Fruit fly (Drosophila melanogaster) whole organism, embryonic: ENCODE results near the gene ens.

Source experiments
- Atf3 ChIP-seq: fragments of 200-800 bp; sonication (Bioruptor generic); optimal IDR thresholded peaks from 3 replicates; lab custom pipeline; 2016; ENCODE audit warnings: missing biosample characterization, missing genetic modification characterization
- CG10654 ChIP-seq: fragments of 200-800 bp; sonication (Bioruptor generic); optimal IDR thresholded peaks from 2 replicates; lab custom pipeline; 2016; ENCODE audit warnings: missing biosample characterization, missing genetic modification characterization
- CG11695 ChIP-seq: fragments of 200-800 bp; sonication (Bioruptor generic); IDR thresholded peaks from 3 replicates; pipeline ENCODE4 v1.3.6; 2022; ENCODE audit warnings: missing biosample characterization, missing genetic modification characterization
- CG12299 ChIP-seq: fragments of 200-800 bp; sonication (Bioruptor generic); optimal IDR thresholded peaks from 2 replicates; lab custom pipeline; 2018; ENCODE audit warnings: missing biosample characterization, mild to moderate bottlenecking, missing genetic modification characterization
- CG12391 ChIP-seq: fragments of 200-800 bp; sonication (Bioruptor generic); optimal IDR thresholded peaks from 3 replicates; lab custom pipeline; 2018; ENCODE audit warnings: missing biosample characterization, mild to moderate bottlenecking, missing genetic modification characterization, moderate library complexity
- CG12744 ChIP-seq: fragments of 200-800 bp; sonication (Bioruptor generic); optimal IDR thresholded peaks from 2 replicates; lab custom pipeline; 2016; ENCODE audit warnings: missing biosample characterization, missing genetic modification characterization
- CG14965 ChIP-seq: fragments of 200-800 bp; sonication (Bioruptor generic); optimal IDR thresholded peaks from 2 replicates; lab custom pipeline; 2016; ENCODE audit warnings: missing biosample characterization, missing genetic modification characterization, borderline replicate concordance
- CG15479 ChIP-seq: fragments of 200-800 bp; sonication (Bioruptor generic); optimal IDR thresholded peaks from 3 replicates; lab custom pipeline; 2019; ENCODE audit warnings: missing biosample characterization, mild to moderate bottlenecking, missing genetic modification characterization, moderate library complexity
- CG15601 ChIP-seq: fragments of 200-800 bp; sonication (Bioruptor generic); optimal IDR thresholded peaks from 3 replicates; lab custom pipeline; 2019; ENCODE audit warnings: missing biosample characterization, mild to moderate bottlenecking, missing genetic modification characterization, moderate library complexity
- CG16863 ChIP-seq: fragments of 200-800 bp; sonication (Bioruptor generic); optimal IDR thresholded peaks from 3 replicates; lab custom pipeline; 2016; ENCODE audit warnings: missing biosample characterization, missing genetic modification characterization
- CG17361 ChIP-seq: fragments of 200-800 bp; sonication (Bioruptor generic); IDR thresholded peaks from 3 replicates; pipeline ENCODE4 v1.3.6; 2022; ENCODE audit warnings: missing biosample characterization, missing genetic modification characterization
- CG17568 ChIP-seq: fragments of 200-800 bp; sonication (Bioruptor generic); optimal IDR thresholded peaks from 2 replicates; lab custom pipeline; 2018; ENCODE audit warnings: missing biosample characterization, mild to moderate bottlenecking, missing genetic modification characterization, moderate library complexity
- CG18476 ChIP-seq: fragments of 200-800 bp; sonication (Bioruptor generic); optimal IDR thresholded peaks from 2 replicates; lab custom pipeline; 2016; ENCODE audit warnings: missing biosample characterization, mild to moderate bottlenecking, missing genetic modification characterization
- CG18764 ChIP-seq: fragments of 200-800 bp; sonication (Bioruptor generic); optimal IDR thresholded peaks from 3 replicates; lab custom pipeline; 2016; ENCODE audit warnings: missing biosample characterization, missing genetic modification characterization
- CG2875 ChIP-seq: fragments of 200-800 bp; sonication (Bioruptor generic); optimal IDR thresholded peaks from 2 replicates; lab custom pipeline; 2017; ENCODE audit warnings: missing biosample characterization, mild to moderate bottlenecking, missing genetic modification characterization, missing genetic modification reagents
- CG30020 ChIP-seq: fragments of 200-800 bp; optimal IDR thresholded peaks from 2 replicates; lab custom pipeline; 2019; ENCODE audit warnings: missing biosample characterization, mild to moderate bottlenecking, missing genetic modification characterization, moderate library complexity
- CG31441 ChIP-seq: fragments of 200-800 bp; sonication (Bioruptor generic); IDR thresholded peaks from 2 replicates; pipeline ENCODE4 v1.3.6; 2022; ENCODE audit warnings: missing biosample characterization, missing genetic modification characterization
- CG33213 ChIP-seq: fragments of 200-800 bp; sonication (Bioruptor generic); optimal IDR thresholded peaks from 3 replicates; lab custom pipeline; 2016; ENCODE audit warnings: missing biosample characterization, missing genetic modification characterization
- CG4282 ChIP-seq: fragments of 200-800 bp; sonication (Bioruptor generic); optimal IDR thresholded peaks from 2 replicates; lab custom pipeline; 2016; ENCODE audit warnings: missing biosample characterization, missing genetic modification characterization
- CG4707 ChIP-seq: fragments of 200-800 bp; sonication (Bioruptor generic); optimal IDR thresholded peaks from 2 replicates; lab custom pipeline; 2018; ENCODE audit warnings: missing biosample characterization, mild to moderate bottlenecking, missing genetic modification characterization, moderate library complexity
- CG7556 ChIP-seq: fragments of 200-800 bp; sonication (Bioruptor generic); optimal IDR thresholded peaks from 2 replicates; lab custom pipeline; 2017; ENCODE audit warnings: missing biosample characterization, mild to moderate bottlenecking, missing genetic modification characterization
- CG7839 ChIP-seq: fragments of 200-800 bp; sonication (Bioruptor generic); optimal IDR thresholded peaks from 3 replicates; lab custom pipeline; 2018; ENCODE audit warnings: missing biosample characterization, mild to moderate bottlenecking, missing genetic modification characterization, moderate library complexity
- CG7928 ChIP-seq: fragments of 200-800 bp; sonication (Bioruptor generic); optimal IDR thresholded peaks from 2 replicates; lab custom pipeline; 2017; ENCODE audit warnings: missing biosample characterization, mild to moderate bottlenecking, missing genetic modification characterization
- CG7987 ChIP-seq: fragments of 200-800 bp; sonication (Bioruptor generic); optimal IDR thresholded peaks from 2 replicates; lab custom pipeline; 2018; ENCODE audit warnings: missing biosample characterization, mild to moderate bottlenecking, missing genetic modification characterization, moderate library complexity
- CG8359 ChIP-seq: fragments of 200-800 bp; sonication (Bioruptor generic); optimal IDR thresholded peaks from 2 replicates; lab custom pipeline; 2017; ENCODE audit warnings: missing biosample characterization, mild to moderate bottlenecking, missing genetic modification characterization, borderline replicate concordance
- CG8478 ChIP-seq: fragments of >200 bp; optimal IDR thresholded peaks from 2 replicates; lab custom pipeline; 2018
- CG8765 ChIP-seq: fragments of 200-800 bp; sonication (Bioruptor generic); IDR thresholded peaks from 2 replicates; pipeline ENCODE4 v1.3.6; 2022; ENCODE audit warnings: missing biosample characterization, missing genetic modification characterization
- CG9932 ChIP-seq: fragments of 200-800 bp; sonication (Bioruptor generic); IDR thresholded peaks from 2 replicates; pipeline ENCODE4 v1.3.6; 2022; ENCODE audit warnings: missing biosample characterization, missing genetic modification characterization
- D19A ChIP-seq: fragments of 200-800 bp; optimal IDR thresholded peaks from 3 replicates; lab custom pipeline; 2019; ENCODE audit warnings: missing biosample characterization, mild to moderate bottlenecking, missing genetic modification characterization, moderate library complexity
- H2.0 ChIP-seq: fragments of 200-800 bp; sonication (Bioruptor generic); IDR thresholded peaks from 2 replicates; pipeline ENCODE4 v1.3.6; 2022; ENCODE audit warnings: missing biosample characterization, missing genetic modification characterization
- NC2α ChIP-seq: fragments of 200-800 bp; sonication (Bioruptor generic); optimal IDR thresholded peaks from 2 replicates; lab custom pipeline; 2016; ENCODE audit warnings: missing biosample characterization, missing genetic modification characterization
- Nf-YC ChIP-seq: fragments of 200-800 bp; optimal IDR thresholded peaks from 3 replicates; lab custom pipeline; 2019; ENCODE audit warnings: missing biosample characterization, mild to moderate bottlenecking, missing genetic modification characterization, moderate library complexity
- NfI ChIP-seq: fragments of 200-800 bp; sonication (Bioruptor generic); optimal IDR thresholded peaks from 3 replicates; lab custom pipeline; 2018; ENCODE audit warnings: missing biosample characterization, mild to moderate bottlenecking, missing genetic modification characterization, moderate library complexity
- Scr ChIP-seq: fragments of 200-800 bp; sonication (Bioruptor generic); IDR thresholded peaks from 2 replicates; pipeline ENCODE4 v1.3.6; 2022; ENCODE audit warnings: missing biosample characterization, missing genetic modification characterization; ENCODE audit not compliant: partially characterized antibody
- Six4 ChIP-seq: fragments of 200-800 bp; sonication (Bioruptor generic); optimal IDR thresholded peaks from 2 replicates; lab custom pipeline; 2016; ENCODE audit warnings: missing biosample characterization, missing genetic modification characterization
- Sox100B ChIP-seq: fragments of 200-800 bp; sonication (Bioruptor generic); optimal IDR thresholded peaks from 3 replicates; lab custom pipeline; 2018; ENCODE audit warnings: missing biosample characterization, mild to moderate bottlenecking, missing genetic modification characterization
- Spps ChIP-seq: fragments of 200-800 bp; sonication (Bioruptor generic); optimal IDR thresholded peaks from 2 replicates; lab custom pipeline; 2018; ENCODE audit warnings: missing biosample characterization, mild to moderate bottlenecking, missing genetic modification characterization
- Xbp1 ChIP-seq: fragments of 200-800 bp; sonication (Bioruptor generic); optimal IDR thresholded peaks from 3 replicates; lab custom pipeline; 2016; ENCODE audit warnings: missing biosample characterization, mild to moderate bottlenecking, missing genetic modification characterization
- chm ChIP-seq: fragments of 200-800 bp; sonication (Bioruptor generic); IDR thresholded peaks from 2 replicates; pipeline ENCODE4 v1.3.6; 2022; ENCODE audit warnings: missing biosample characterization, missing genetic modification characterization
- fd3F ChIP-seq: fragments of 200-800 bp; sonication (Bioruptor generic); optimal IDR thresholded peaks from 2 replicates; lab custom pipeline; 2018; ENCODE audit warnings: missing biosample characterization, mild to moderate bottlenecking, missing genetic modification characterization, moderate library complexity
- gcm ChIP-seq: fragments of 200-800 bp; sonication (Bioruptor generic); optimal IDR thresholded peaks from 2 replicates; lab custom pipeline; 2019; ENCODE audit warnings: missing biosample characterization, mild to moderate bottlenecking, missing genetic modification characterization, moderate library complexity
- gcm2 ChIP-seq: fragments of 200-800 bp; sonication (Bioruptor generic); optimal IDR thresholded peaks from 2 replicates; lab custom pipeline; 2016; ENCODE audit warnings: missing biosample characterization, missing genetic modification characterization
- gem ChIP-seq: fragments of 200-800 bp; sonication (Bioruptor generic); optimal IDR thresholded peaks from 2 replicates; lab custom pipeline; 2019; ENCODE audit warnings: missing biosample characterization, mild to moderate bottlenecking, missing genetic modification characterization, moderate library complexity
- ro ChIP-seq: fragments of 200-800 bp; sonication (Bioruptor generic); IDR thresholded peaks from 2 replicates; pipeline ENCODE4 v1.3.6; 2022; ENCODE audit warnings: missing biosample characterization, missing genetic modification characterization
- schlank ChIP-seq: fragments of 200-800 bp; sonication (Bioruptor generic); optimal IDR thresholded peaks from 2 replicates; lab custom pipeline; 2018; ENCODE audit warnings: missing biosample characterization, mild to moderate bottlenecking, missing genetic modification characterization
- shn ChIP-seq: fragments of 200-800 bp; sonication (Bioruptor generic); optimal IDR thresholded peaks from 3 replicates; lab custom pipeline; 2016; ENCODE audit warnings: missing biosample characterization, missing genetic modification characterization
- sisA ChIP-seq: fragments of 200-800 bp; sonication (Bioruptor generic); IDR thresholded peaks from 2 replicates; pipeline ENCODE4 v1.3.6; 2022; ENCODE audit warnings: missing biosample characterization, missing genetic modification characterization
- ssp ChIP-seq: fragments of 200-800 bp; sonication (Bioruptor generic); IDR thresholded peaks from 2 replicates; pipeline ENCODE4 v1.3.6; 2022; ENCODE audit warnings: missing biosample characterization, missing genetic modification characterization
- tup ChIP-seq: fragments of 200-800 bp; sonication (Bioruptor generic); optimal IDR thresholded peaks from 2 replicates; lab custom pipeline; 2016; ENCODE audit warnings: missing biosample characterization, mild to moderate bottlenecking, missing genetic modification characterization, moderate library complexity
- vnd ChIP-seq: fragments of 200-800 bp; sonication (Bioruptor generic); IDR thresholded peaks from 3 replicates; pipeline ENCODE4 v1.3.6; 2022; ENCODE audit warnings: missing biosample characterization, missing genetic modification characterization; ENCODE audit not compliant: partially characterized antibody

Gene ens

DNA sequence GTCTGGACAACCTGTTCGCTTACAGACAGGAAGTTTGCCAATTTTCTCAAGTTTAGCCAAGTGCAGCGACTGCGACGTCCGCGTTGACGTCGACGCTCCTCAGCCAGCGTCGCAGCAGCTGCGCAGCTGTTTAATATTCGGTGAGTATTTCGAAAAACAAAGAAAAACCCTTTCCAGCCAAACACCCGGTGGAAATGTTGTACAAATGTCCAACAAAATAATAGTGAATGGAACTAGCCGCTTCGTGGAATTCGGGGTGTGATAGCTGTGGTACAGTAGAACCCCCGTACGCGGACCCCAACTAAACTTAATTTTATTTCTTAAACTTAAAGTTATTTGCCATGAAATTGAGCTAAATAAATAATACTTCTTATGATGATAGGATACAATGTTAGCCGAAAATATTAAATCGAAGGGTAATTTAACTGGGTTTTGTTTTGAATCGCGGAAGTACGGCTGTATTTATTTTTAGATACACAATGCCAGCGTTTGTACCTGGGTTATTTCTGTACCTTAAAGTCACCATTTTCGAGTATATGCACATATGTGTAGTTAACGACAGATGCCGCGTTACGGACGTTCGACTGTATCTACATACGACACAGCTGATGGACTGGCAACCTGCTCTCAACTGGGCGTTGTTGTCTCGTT, 25.4 kb downstream of the ens start (continued):
- TF ChIP-seq CG31441 (GFP tag; lab: Robert Waterston, UW): peak; percentile 78
- TF ChIP-seq CG4707: no peak
- TF ChIP-seq NfI (GFP tag; lab: Kevin White, UChicago): peak; percentile 54
- peak; percentile 18 for TF ChIP-seq shn (GFP tag; lab: Kevin White, UChicago)
- peak; percentile 41 for TF ChIP-seq CG8359
- TF ChIP-seq CG4282: no peak
- TF ChIP-seq CG8765 (GFP tag; lab: Robert Waterston, UW): no peak
- no peak for TF ChIP-seq vnd (GFP tag; lab: Robert Waterston, UW)
- peak; percentile 86 for TF ChIP-seq CG17361 (GFP tag; lab: Robert Waterston, UW)
- TF ChIP-seq CG12299: peak; percentile 25
- TF ChIP-seq CG12744: peak; percentile 31
- peak; percentile 9 for TF ChIP-seq tup (GFP tag; lab: Kevin White, UChicago)
- TF ChIP-seq CG33213 (GFP tag; lab: Kevin White, UChicago): peak; percentile 63
- TF ChIP-seq CG11695 (GFP tag; lab: Robert Waterston, UW): peak; percentile 83
- TF ChIP-seq ro: peak; percentile 32; the same call in 1 of the 2 replicates
- peak; percentile 42 for TF ChIP-seq CG18764
- peak; percentile 32 for TF ChIP-seq fd3F
- TF ChIP-seq CG9932: peak; percentile 58; the same call in 1 of the 2 replicates
- TF ChIP-seq CG7987 (GFP tag; lab: Kevin White, UChicago): no peak
- peak; percentile 33; the same call in 1 of the 2 replicates for TF ChIP-seq H2.0 (GFP tag; lab: Robert Waterston, UW)
- TF ChIP-seq schlank (tag; lab: Kevin White, UChicago): no peak
- TF ChIP-seq Spps (tag; lab: Kevin White, UChicago): peak; percentile 28
- peak; percentile 85 for TF ChIP-seq CG7839 (tag; lab: Kevin White, UChicago)
- TF ChIP-seq CG18476 (GFP tag; lab: Kevin White, UChicago): peak; percentile 42
- no peak for TF ChIP-seq gcm2 (GFP tag; lab: Kevin White, UChicago)
- no peak for TF ChIP-seq Scr (GFP tag; lab: Robert Waterston, UW)
- TF ChIP-seq CG15601 (tag; lab: Kevin White, UChicago): peak; percentile 71
- peak; percentile 72 for TF ChIP-seq Xbp1 (GFP tag; lab: Kevin White, UChicago)
- peak; percentile 48 for TF ChIP-seq Nf-YC
- TF ChIP-seq CG7928: no peak
- TF ChIP-seq Six4 (GFP tag; lab: Kevin White, UChicago): peak; percentile 9
- TF ChIP-seq CG15479 (GFP tag; lab: Kevin White, UChicago): no peak
- peak; percentile 22 for TF ChIP-seq Atf3
- peak; percentile 82 for TF ChIP-seq gem
- peak; percentile 85 for TF ChIP-seq Sox100B (GFP tag; lab: Kevin White, UChicago)
- TF ChIP-seq CG10654 (GFP tag; lab: Kevin White, UChicago): peak; percentile 49
- TF ChIP-seq gcm (GFP tag; lab: Kevin White, UChicago): peak; percentile 67
- peak; percentile 66 for TF ChIP-seq CG2875
- peak; percentile 58 for TF ChIP-seq sisA (GFP tag; lab: Robert Waterston, UW)
- peak; percentile 32 for TF ChIP-seq CG14965 (GFP tag; lab: Kevin White, UChicago)
- peak; percentile 87 for TF ChIP-seq CG7556
- TF ChIP-seq NC2α (GFP tag; lab: Kevin White, UChicago): peak; percentile 38
- peak; percentile 81 for TF ChIP-seq CG12391 (tag; lab: Kevin White, UChicago)
- TF ChIP-seq CG17568: peak; percentile 68
- TF ChIP-seq CG30020 (tag; lab: Kevin White, UChicago): peak; percentile 32
- TF ChIP-seq CG16863 (GFP tag; lab: Kevin White, UChicago): peak; percentile 65
- TF ChIP-seq ssp (GFP tag; lab: Robert Waterston, UW): peak; percentile 25; the same call in 1 of the 2 replicates
- TF ChIP-seq chm: no peak
- peak; percentile 74 for TF ChIP-seq D19A
- TF ChIP-seq CG8478 (lab: Kevin White, UChicago): no peak
